Worm (Caenorhabditis elegans) whole organism, early embryonic: ENCODE data around the gene F11A5.5.

Experiments
- aly-1 ChIP-seq: sonication (generic microtip); optimal IDR thresholded peaks from 2 replicates; lab custom pipeline; 2016; ENCODE audit warnings: missing genetic modification characterization, missing compliant biosample characterization
- ama-1 ChIP-seq: fragments of 150-350 bp; optimal IDR thresholded peaks from 2 replicates; lab custom pipeline; 2014
- flt-1 ChIP-seq: fragments of 200-800 bp; sonication (Bioruptor generic); IDR thresholded peaks from 2 replicates; pipeline ENCODE4 v1.3.6; 2022; ENCODE audit warnings: missing genetic modification characterization, missing compliant biosample characterization
- hmg-4 ChIP-seq: fragments of 200-800 bp; sonication (Bioruptor generic); optimal IDR thresholded peaks from 2 replicates; lab custom pipeline; 2018; ENCODE audit warnings: mild to moderate bottlenecking, missing genetic modification characterization, missing compliant biosample characterization
- hnd-1 ChIP-seq: sonication (generic microtip); optimal IDR thresholded peaks from 2 replicates; lab custom pipeline; 2016; ENCODE audit warnings: missing genetic modification characterization, missing compliant biosample characterization
- tbx-37 ChIP-seq: fragments of 200-800 bp; sonication (Bioruptor generic); conservative IDR thresholded peaks from 2 replicates; pipeline ENCODE4 v1.3.6; 2022; ENCODE audit warnings: missing genetic modification reagents, missing genetic modification characterization, missing compliant biosample characterization
- tra-4 ChIP-seq: sonication (generic microtip); optimal IDR thresholded peaks from 2 replicates; lab custom pipeline; 2017; ENCODE audit warnings: missing genetic modification characterization, missing compliant biosample characterization

- no peak for TF ChIP-seq ama-1
- no peak for TF ChIP-seq aly-1 (tag; lab: Kevin White, UChicago)
- TF ChIP-seq tbx-37 (GFP tag; lab: Robert Waterston, UW), result no peak
- no peak for TF ChIP-seq hnd-1
- no peak for TF ChIP-seq flt-1 (GFP tag; lab: Robert Waterston, UW)
- TF ChIP-seq tra-4 (tag; lab: Kevin White, UChicago), result no peak
- no peak for TF ChIP-seq hmg-4 (GFP tag; lab: Kevin White, UChicago)
Observed at ce11 chrV:16155111-16155510, 43.0 kb upstream of the F11A5.5 start, which contains the start of gene str-97.
